Worm (Caenorhabditis elegans) whole organism, young adult: Measurements from ENCODE around the gene F35D2.2.

Experiments used
- nfyb-1 ChIP-seq: fragments of 200-800 bp; sonication (Bioruptor generic); IDR thresholded peaks from 2 replicates; pipeline ENCODE4 v1.3.6; 2022; ENCODE audit warnings: missing genetic modification reagents, missing genetic modification characterization, missing compliant biosample characterization
- repo-1 ChIP-seq: sonication (generic microtip); optimal IDR thresholded peaks from 2 replicates; lab custom pipeline; 2017; ENCODE audit warnings: mild to moderate bottlenecking, missing genetic modification characterization, missing compliant biosample characterization

- TF ChIP-seq repo-1 (tag; lab: Kevin White, UChicago) (no peak), nfyb-1 (GFP tag; lab: Robert Waterston, UW) (no peak)
Measured at ce11 chrII:7618212-7618611, 44.0 kb downstream of the F35D2.2 start.
